Fruit fly (Drosophila melanogaster): ENCODE data around the gene CG42238.

Gene CG42238

dm6 chr2L:20944342-20944741 lies 107.6 kb downstream of the CG42238 start:
- TF ChIP-seq CG10274 (GFP tag; optimal IDR thresholded peaks at IDR 0.05): no peak
- peak; percentile 3 for TF ChIP-seq Nf-YB (GFP tag; optimal IDR thresholded peaks at IDR 0.05)
- TF ChIP-seq CG8388 (GFP tag; optimal IDR thresholded peaks at IDR 0.05): peak; percentile 32
- no peak for TF ChIP-seq CG14014 (GFP tag; IDR thresholded peaks at IDR 0.05)
- TF ChIP-seq Ada2b (GFP tag; IDR thresholded peaks at IDR 0.05): peak; percentile 7; the same call in 1 of the 2 replicates
- peak; percentile 27 for TF ChIP-seq Asciz (GFP tag; optimal IDR thresholded peaks at IDR 0.05)
- TF ChIP-seq slou (GFP tag; optimal IDR thresholded peaks at IDR 0.05): no peak
- TF ChIP-seq tio (GFP tag; optimal IDR thresholded peaks at IDR 0.05): peak; percentile 41
- TF ChIP-seq gem (tag; optimal IDR thresholded peaks at IDR 0.05): peak; percentile 70
- TF ChIP-seq Chrac-16 (GFP tag; optimal IDR thresholded peaks at IDR 0.05): peak; percentile 31
- no peak for TF ChIP-seq hkb (optimal IDR thresholded peaks at IDR 0.05)
- TF ChIP-seq hkb (GFP tag; IDR thresholded peaks at IDR 0.05): peak; percentile 21; the same call in 1 of the 2 replicates
- TF ChIP-seq unpg (GFP tag; optimal IDR thresholded peaks at IDR 0.05): peak; percentile 41
- peak; percentile 58 for TF ChIP-seq CG11504 (tag; optimal IDR thresholded peaks at IDR 0.05)
- TF ChIP-seq grau (tag; optimal IDR thresholded peaks at IDR 0.05): peak; percentile 46
- peak; percentile 29 for TF ChIP-seq PHDP (tag; optimal IDR thresholded peaks at IDR 0.05)
- peak in 1 of 2 experiments; percentile 46 for TF ChIP-seq Hr51 (GFP tag; optimal IDR thresholded peaks at IDR 0.05)
- TF ChIP-seq E2f2 (GFP tag; IDR thresholded peaks at IDR 0.05): no peak
- TF ChIP-seq trem (tag; optimal IDR thresholded peaks at IDR 0.05): peak; percentile 19
- 0 out of 3 replicates have a peak, but pooled peaks have one; percentile 31 for TF ChIP-seq CG11695 (GFP tag; IDR thresholded peaks at IDR 0.05)
- no peak for TF ChIP-seq CG10147 (GFP tag; optimal IDR thresholded peaks at IDR 0.05)
- peak; percentile 18 for TF ChIP-seq jing (GFP tag; optimal IDR thresholded peaks at IDR 0.05)
- no peak for TF ChIP-seq sug (tag; optimal IDR thresholded peaks at IDR 0.05)
- peak; percentile 16 for TF ChIP-seq CG8359 (GFP tag; optimal IDR thresholded peaks at IDR 0.05; ENCODE audit: borderline replicate concordance)
- no peak for TF ChIP-seq CG2199 (GFP tag; IDR thresholded peaks at IDR 0.05)
- no peak for TF ChIP-seq sob (GFP tag; IDR thresholded peaks at IDR 0.05)
- peak; percentile 5 for TF ChIP-seq Hsf (GFP tag; optimal IDR thresholded peaks at IDR 0.05)
- TF ChIP-seq pan (optimal IDR thresholded peaks at IDR 0.05): no peak
- TF ChIP-seq pan (GFP tag; optimal IDR thresholded peaks at IDR 0.05 in 1 of 2, IDR thresholded peaks at IDR 0.05 in 1 of 2): peak in 1 of 2 experiments; percentile 24
- peak; percentile 42 for TF ChIP-seq CG7556 (GFP tag; optimal IDR thresholded peaks at IDR 0.05)
- peak; percentile 32 for TF ChIP-seq bcd (GFP tag; optimal IDR thresholded peaks at IDR 0.05)
- peak; percentile 22 for TF ChIP-seq CG17385 (GFP tag; optimal IDR thresholded peaks at IDR 0.05)
- peak; percentile 33 for TF ChIP-seq CG8924 (tag; optimal IDR thresholded peaks at IDR 0.05)
- peak; percentile 34 for TF ChIP-seq CG9727 (GFP tag; optimal IDR thresholded peaks at IDR 0.05)
- TF ChIP-seq CoRest (tag; optimal IDR thresholded peaks at IDR 0.05): peak; percentile 42
- peak; percentile 7 for TF ChIP-seq tin (GFP tag; optimal IDR thresholded peaks at IDR 0.05)
- peak; percentile 42 for TF ChIP-seq CG1603 (tag; optimal IDR thresholded peaks at IDR 0.05)
- TF ChIP-seq Camta (GFP tag; optimal IDR thresholded peaks at IDR 0.05): no peak
- TF ChIP-seq CG12659 (GFP tag; optimal IDR thresholded peaks at IDR 0.05): no peak
- TF ChIP-seq Rx (GFP tag; IDR thresholded peaks at IDR 0.05): no peak
- peak; percentile 74 for TF ChIP-seq Med (GFP tag)
- peak; percentile 30 for TF ChIP-seq CG6254 (GFP tag; optimal IDR thresholded peaks at IDR 0.05)
- TF ChIP-seq H15 (GFP tag; IDR thresholded peaks at IDR 0.05): 0 out of 3 replicates have a peak, but pooled peaks have one; percentile 34
- TF ChIP-seq CG33213 (GFP tag; optimal IDR thresholded peaks at IDR 0.05): no peak
- peak; percentile 32 for TF ChIP-seq nerfin-1 (tag; optimal IDR thresholded peaks at IDR 0.05)
- peak; percentile 95 for TF ChIP-seq Ets65A (GFP tag)
- TF ChIP-seq yki (optimal IDR thresholded peaks at IDR 0.05): no peak
- no peak for TF ChIP-seq CG3407 (GFP tag; optimal IDR thresholded peaks at IDR 0.05)
- TF ChIP-seq Xbp1 (GFP tag; optimal IDR thresholded peaks at IDR 0.05): peak; percentile 48
- no peak for TF ChIP-seq gce (GFP tag; IDR thresholded peaks at IDR 0.05)
- peak; percentile 47 for TF ChIP-seq nmo (GFP tag; optimal IDR thresholded peaks at IDR 0.05)
